Fruit fly (Drosophila melanogaster) S2 (cell line): ENCODE measurements around the gene Dhc16F.

Experiments used
- CG8478 ChIP-seq: fragments of >200 bp; optimal IDR thresholded peaks from 2 replicates; lab custom pipeline; 2018
- CTCF ChIP-seq, 2 experiments: fragments of >200 bp; optimal IDR thresholded peaks; 2 replicates each; lab custom pipeline; 2018

Gene Dhc16F

dm6 chrX:18091159-18091676, 26.9 kb downstream of the Dhc16F start, which contains the start of gene scu:
Gene scu, plus strand, starts transcription at chrX:18091259.
- TF ChIP-seq CG8478 (lab: Kevin White, UChicago) (no peak), CTCF (optimal IDR thresholded peaks at IDR 0.05; lab: Kevin White, UChicago) (no peak)

dm6 chrX:18092126-18092525, 27.8 kb downstream of the Dhc16F start:
- no peak for TF ChIP-seq CTCF (optimal IDR thresholded peaks at IDR 0.05; lab: Kevin White, UChicago)
- TF ChIP-seq CG8478 (lab: Kevin White, UChicago): no peak

dm6 chrX:18092810-18093222, 28.5 kb downstream of the Dhc16F start, which contains the start of gene RhoGAP16F:
Gene RhoGAP16F, plus strand, starts transcription at chrX:18093145.
- no peak for TF ChIP-seq CG8478 (lab: Kevin White, UChicago)
- TF ChIP-seq CTCF (optimal IDR thresholded peaks at IDR 0.05; lab: Kevin White, UChicago): no peak

- no peak for TF ChIP-seq CTCF (optimal IDR thresholded peaks at IDR 0.05; lab: Kevin White, UChicago)
- TF ChIP-seq CG8478 (lab: Kevin White, UChicago): no peak
These were observed 29.8 kb downstream of the Dhc16F start for dm6 chrX:18094130-18094529.

- TF ChIP-seq CG8478 (lab: Kevin White, UChicago): no peak
- no peak for TF ChIP-seq CTCF (optimal IDR thresholded peaks at IDR 0.05; lab: Kevin White, UChicago)
These were observed 30.6 kb downstream of the Dhc16F start for dm6 chrX:18094747-18095352.

- TF ChIP-seq CG8478 (lab: Kevin White, UChicago) (no peak), CTCF (optimal IDR thresholded peaks at IDR 0.05; lab: Kevin White, UChicago) (no peak)
These were observed 35.9 kb downstream of the Dhc16F start for dm6 chrX:18100146-18100669.

dm6 chrX:18101098-18101711, 36.9 kb downstream of the Dhc16F start, which contains the start of gene Mvb12:
Gene Mvb12, minus strand, starts transcription at chrX:18101314.
- TF ChIP-seq CTCF (optimal IDR thresholded peaks at IDR 0.05; lab: Kevin White, UChicago) (no peak), CG8478 (lab: Kevin White, UChicago) (no peak)

- TF ChIP-seq CG8478 (lab: Kevin White, UChicago) (no peak), CTCF (optimal IDR thresholded peaks at IDR 0.05; lab: Kevin White, UChicago) (no peak)
These were observed 37.5 kb downstream of the Dhc16F start, which contains the start of gene Taf8 for dm6 chrX:18101778-18102177. Gene Taf8, plus strand, starts transcription at chrX:18101970.

dm6 chrX:18103353-18103752, 39.1 kb downstream of the Dhc16F start, which contains the start of gene CG7135:
Gene CG7135, plus strand, starts transcription at chrX:18103653.
- no peak for TF ChIP-seq CG8478 (lab: Kevin White, UChicago)
- no peak for TF ChIP-seq CTCF (optimal IDR thresholded peaks at IDR 0.05; lab: Kevin White, UChicago)

dm6 chrX:18106686-18107085, 42.4 kb downstream of the Dhc16F start:
- TF ChIP-seq CG8478 (lab: Kevin White, UChicago) (no peak), CTCF (optimal IDR thresholded peaks at IDR 0.05; lab: Kevin White, UChicago) (no peak)

dm6 chrX:18108676-18109075, 44.4 kb downstream of the Dhc16F start:
- TF ChIP-seq CTCF (optimal IDR thresholded peaks at IDR 0.05; lab: Kevin White, UChicago) (no peak), CG8478 (lab: Kevin White, UChicago) (no peak)

dm6 chrX:18114770-18115169, 50.5 kb downstream of the Dhc16F start:
- TF ChIP-seq CTCF (optimal IDR thresholded peaks at IDR 0.05; lab: Kevin White, UChicago) (no peak), CG8478 (lab: Kevin White, UChicago) (no peak)

dm6 chrX:18116811-18117383, 52.6 kb downstream of the Dhc16F start, which contains the start of gene wupA:
Gene wupA, minus strand, starts transcription at chrX:18116922.
- no peak for TF ChIP-seq CG8478 (lab: Kevin White, UChicago)
- no peak for TF ChIP-seq CTCF (optimal IDR thresholded peaks at IDR 0.05; lab: Kevin White, UChicago)

- TF ChIP-seq CG8478 (lab: Kevin White, UChicago): no peak
- TF ChIP-seq CTCF (optimal IDR thresholded peaks at IDR 0.05; lab: Kevin White, UChicago): no peak
These were observed 54.2 kb downstream of the Dhc16F start for dm6 chrX:18118519-18118918.

- no peak for TF ChIP-seq CTCF (optimal IDR thresholded peaks at IDR 0.05; lab: Kevin White, UChicago)
- TF ChIP-seq CG8478 (lab: Kevin White, UChicago): no peak
These were observed 61.2 kb downstream of the Dhc16F start for dm6 chrX:18125520-18125919.
